Worm (Caenorhabditis elegans): ENCODE results near the gene rfip-1.

- TF ChIP-seq lin-35 (GFP tag; optimal IDR thresholded peaks at IDR 0.05) (no peak), mdl-1 (tag; optimal IDR thresholded peaks at IDR 0.05) (no peak), isw-1 (GFP tag; IDR thresholded peaks at IDR 0.05) (no peak), ces-1 (GFP tag; optimal IDR thresholded peaks at IDR 0.05) (no peak)
These were observed 49.2 kb upstream of the rfip-1 start for ce11 chrII:5835146-5835545.
